Worm (Caenorhabditis elegans) whole organism, L3 larva: ENCODE results near the gene fbxa-89.

Experiments used
- R02D3.7 ChIP-seq: fragments of 150-350 bp; optimal IDR thresholded peaks from 2 replicates; lab custom pipeline; 2014; ENCODE audit warnings: missing biosample characterization, missing genetic modification characterization
- ZK546.5 ChIP-seq: sonication (generic microtip); optimal IDR thresholded peaks from 2 replicates; lab custom pipeline; 2017; ENCODE audit warnings: missing biosample characterization, missing genetic modification characterization
- aly-2 ChIP-seq: fragments of 150-350 bp; optimal IDR thresholded peaks from 2 replicates; lab custom pipeline; 2014; ENCODE audit warnings: missing biosample characterization, missing genetic modification characterization
- ama-1 ChIP-seq: fragments of 150-350 bp; optimal IDR thresholded peaks from 2 replicates; lab custom pipeline; 2018
- ceh-16 ChIP-seq: sonication (generic microtip); optimal IDR thresholded peaks from 2 replicates; lab custom pipeline; 2017; ENCODE audit warnings: missing biosample characterization, missing genetic modification characterization
- ceh-9 ChIP-seq: sonication (generic microtip); optimal IDR thresholded peaks from 2 replicates; lab custom pipeline; 2018; ENCODE audit warnings: missing biosample characterization, missing genetic modification characterization
- egl-5 ChIP-seq: fragments of 150-350 bp; optimal IDR thresholded peaks from 2 replicates; lab custom pipeline; 2017; ENCODE audit warnings: missing biosample characterization, missing genetic modification reagents, missing genetic modification characterization, inconsistent platforms
- eor-1 ChIP-seq, 2 experiments: fragments of 150-350 bp; optimal IDR thresholded peaks; 2 replicates each; lab custom pipeline; 2014 to 2018; ENCODE audit warnings: missing biosample characterization in 2 of 2, missing genetic modification characterization in 2 of 2
- fkh-10 ChIP-seq: sonication (generic microtip); optimal IDR thresholded peaks from 2 replicates; lab custom pipeline; 2017; ENCODE audit warnings: missing biosample characterization, missing genetic modification reagents, missing genetic modification characterization
- fkh-2 ChIP-seq: fragments of 150-350 bp; optimal IDR thresholded peaks from 2 replicates; lab custom pipeline; 2014; ENCODE audit warnings: missing biosample characterization, missing genetic modification reagents, missing genetic modification characterization
- lin-15B ChIP-seq: fragments of 150-350 bp; optimal IDR thresholded peaks from 2 replicates; lab custom pipeline; 2014; ENCODE audit warnings: missing biosample characterization, missing genetic modification characterization
- lin-39 ChIP-seq: fragments of 150-350 bp; optimal IDR thresholded peaks from 2 replicates; lab custom pipeline; 2018; ENCODE audit warnings: missing biosample characterization, missing genetic modification reagents, missing genetic modification characterization
- lsy-12 ChIP-seq: sonication (generic microtip); optimal IDR thresholded peaks from 2 replicates; lab custom pipeline; 2016; ENCODE audit warnings: mild to moderate bottlenecking, missing genetic modification characterization, missing compliant biosample characterization
- mdl-1 ChIP-seq: fragments of 150-350 bp; optimal IDR thresholded peaks from 2 replicates; lab custom pipeline; 2014; ENCODE audit warnings: missing biosample characterization, missing genetic modification characterization
- mml-1 ChIP-seq: fragments of 150-350 bp; sonication (generic microtip); optimal IDR thresholded peaks from 3 replicates; lab custom pipeline; 2014; ENCODE audit warnings: missing biosample characterization, missing genetic modification characterization
- nfya-1 ChIP-seq: sonication (generic microtip); optimal IDR thresholded peaks from 2 replicates; lab custom pipeline; 2017; ENCODE audit warnings: missing genetic modification characterization, mild to moderate bottlenecking, missing compliant biosample characterization, antibody characterized with exemption, moderate library complexity; ENCODE audit not compliant: insufficient read depth
- nhr-11 ChIP-seq: fragments of 150-350 bp; optimal IDR thresholded peaks from 2 replicates; lab custom pipeline; 2014; ENCODE audit warnings: missing biosample characterization, missing genetic modification characterization
- nhr-12 ChIP-seq: fragments of 150-350 bp; optimal IDR thresholded peaks from 2 replicates; lab custom pipeline; 2014; ENCODE audit warnings: missing biosample characterization, missing genetic modification characterization
- nhr-23 ChIP-seq: fragments of 150-350 bp; optimal IDR thresholded peaks from 2 replicates; lab custom pipeline; 2014; ENCODE audit warnings: missing biosample characterization, missing genetic modification reagents, missing genetic modification characterization
- nhr-28 ChIP-seq: fragments of 150-350 bp; optimal IDR thresholded peaks from 2 replicates; lab custom pipeline; 2014; ENCODE audit warnings: missing biosample characterization, missing genetic modification characterization
- nhr-43 ChIP-seq: sonication (generic microtip); optimal IDR thresholded peaks from 2 replicates; lab custom pipeline; 2016; ENCODE audit warnings: mild to moderate bottlenecking, missing genetic modification characterization, missing compliant biosample characterization; ENCODE audit not compliant: poor library complexity, severe bottlenecking
- nhr-76 ChIP-seq: fragments of 150-350 bp; sonication (generic microtip); optimal IDR thresholded peaks from 5 replicates; lab custom pipeline; 2014; ENCODE audit warnings: missing biosample characterization, missing genetic modification characterization
- nhr-77 ChIP-seq: fragments of 150-350 bp; optimal IDR thresholded peaks from 2 replicates; lab custom pipeline; 2014; ENCODE audit warnings: missing biosample characterization, missing genetic modification characterization
- pha-4 ChIP-seq: fragments of 150-350 bp; optimal IDR thresholded peaks from 2 replicates; lab custom pipeline; 2014; ENCODE audit warnings: missing biosample characterization, missing genetic modification reagents, missing genetic modification characterization
- skn-1 ChIP-seq: fragments of 150-350 bp; optimal IDR thresholded peaks from 2 replicates; lab custom pipeline; 2014; ENCODE audit warnings: missing biosample characterization, missing genetic modification characterization
- snpc-4 ChIP-seq: fragments of 150-350 bp; optimal IDR thresholded peaks from 2 replicates; lab custom pipeline; 2014; ENCODE audit warnings: missing biosample characterization, missing genetic modification characterization
- tbx-2 ChIP-seq: sonication (generic microtip); optimal IDR thresholded peaks from 2 replicates; lab custom pipeline; 2016; ENCODE audit warnings: mild to moderate bottlenecking, missing genetic modification characterization, missing compliant biosample characterization
- unc-39 ChIP-seq: sonication (generic microtip); optimal IDR thresholded peaks from 4 replicates; lab custom pipeline; 2017; ENCODE audit warnings: missing biosample characterization, missing genetic modification characterization
- unc-62 ChIP-seq: fragments of 150-350 bp; sonication (generic microtip); optimal IDR thresholded peaks from 4 replicates; lab custom pipeline; 2014; ENCODE audit warnings: missing biosample characterization, missing genetic modification reagents, missing genetic modification characterization
- zag-1 ChIP-seq: fragments of 150-350 bp; optimal IDR thresholded peaks from 2 replicates; lab custom pipeline; 2014; ENCODE audit warnings: missing biosample characterization, missing genetic modification characterization
- ztf-4 ChIP-seq: fragments of 150-350 bp; optimal IDR thresholded peaks from 2 replicates; lab custom pipeline; 2014; ENCODE audit warnings: missing biosample characterization, missing genetic modification characterization

The fbxa-89 gene

ce11 chrIII:12273598-12274090 is 37.7 kb downstream of the fbxa-89 start, which contains the start of the genes Y75B8A.24 and Y75B8A.25 (continued):
- TF ChIP-seq R02D3.7 (tag; lab: Kevin White, UChicago) (peak; percentile 58), nhr-28 (tag; lab: Kevin White, UChicago) (no peak), nhr-12 (tag; lab: Kevin White, UChicago) (no peak), pha-4 (tag; lab: Kevin White, UChicago) (peak; percentile 64), lin-15B (tag; lab: Kevin White, UChicago) (peak; percentile 87), zag-1 (tag; lab: Kevin White, UChicago) (no peak), snpc-4 (peak; percentile 67), lin-39 (tag; lab: Kevin White, UChicago) (peak; percentile 14), mdl-1 (tag; lab: Kevin White, UChicago) (no peak), ceh-16 (no peak), nfya-1 (peak; percentile 86), unc-39 (tag; lab: Kevin White, UChicago) (no peak), nhr-11 (tag; lab: Kevin White, UChicago) (no peak), lsy-12 (peak; percentile 37), mml-1 (tag; lab: Kevin White, UChicago) (no peak), egl-5 (tag; lab: Kevin White, UChicago) (no peak), nhr-76 (tag; lab: Kevin White, UChicago) (no peak), eor-1 (tag; optimal IDR thresholded peaks at IDR 0.05; lab: Kevin White, UChicago) (peak in 1 of 2 experiments; percentile 25), nhr-23 (peak; percentile 65), aly-2 (tag; lab: Kevin White, UChicago) (no peak), ama-1 (lab: Kevin White, UChicago) (no peak), nhr-43 (peak; percentile 86), skn-1 (tag; lab: Kevin White, UChicago) (no peak)

ce11 chrIII:12278766-12279165 is 42.8 kb downstream of the fbxa-89 start:
- peak; percentile 80 for TF ChIP-seq R02D3.7 (tag; lab: Kevin White, UChicago)
- TF ChIP-seq fkh-2 (tag; lab: Kevin White, UChicago): no peak
- no peak for TF ChIP-seq eor-1 (tag; optimal IDR thresholded peaks at IDR 0.05; lab: Kevin White, UChicago)
- TF ChIP-seq fkh-10: no peak
- TF ChIP-seq tbx-2 (tag; lab: Kevin White, UChicago): no peak

- TF ChIP-seq ztf-4 (tag; lab: Kevin White, UChicago) (no peak), nhr-43 (no peak), ceh-9 (tag; lab: Kevin White, UChicago) (no peak), nhr-77 (tag; lab: Kevin White, UChicago) (no peak), ZK546.5 (tag; lab: Kevin White, UChicago) (no peak), unc-62 (GFP tag; lab: Kevin White, UChicago) (no peak), lsy-12 (no peak)
These were observed 48.2 kb downstream of the fbxa-89 start for ce11 chrIII:12284157-12284556.
